Worm (Caenorhabditis elegans) whole organism, L4 larva: ENCODE measurements around the gene fbxa-181.

Experiments
- D1046.2 ChIP-seq: fragments of 200-800 bp; sonication (Bioruptor generic); IDR thresholded peaks from 2 replicates; pipeline ENCODE4 v1.3.6; 2022; ENCODE audit warnings: missing genetic modification characterization, missing compliant biosample characterization
- F10B5.3 ChIP-seq: sonication (generic microtip); optimal IDR thresholded peaks from 2 replicates; lab custom pipeline; 2016; ENCODE audit warnings: mild to moderate bottlenecking, missing genetic modification characterization, missing compliant biosample characterization
- F37D6.2 ChIP-seq: sonication (generic microtip); optimal IDR thresholded peaks from 2 replicates; lab custom pipeline; 2016; ENCODE audit warnings: mild to moderate bottlenecking, missing genetic modification characterization, missing compliant biosample characterization
- F44E2.7 ChIP-seq: fragments of 200-800 bp; sonication (Bioruptor generic); IDR thresholded peaks from 2 replicates; pipeline ENCODE4 v2.1.2; 2022; ENCODE audit warnings: missing genetic modification characterization, missing compliant biosample characterization
- F49E8.2 ChIP-seq: sonication (generic microtip); optimal IDR thresholded peaks from 2 replicates; lab custom pipeline; 2016; ENCODE audit warnings: missing compliant biosample characterization, mild to moderate bottlenecking, missing genetic modification characterization, borderline replicate concordance
- T20F7.1 ChIP-seq: fragments of 200-800 bp; sonication (Bioruptor generic); optimal IDR thresholded peaks from 2 replicates; lab custom pipeline; 2018; ENCODE audit warnings: mild to moderate bottlenecking, missing genetic modification characterization, missing compliant biosample characterization
- T26A8.4 ChIP-seq: fragments of 200-800 bp; sonication (Bioruptor generic); IDR thresholded peaks from 2 replicates; pipeline ENCODE4 v1.3.6; 2022; ENCODE audit warnings: missing genetic modification characterization, missing compliant biosample characterization
- ama-1 ChIP-seq: fragments of 150-350 bp; optimal IDR thresholded peaks from 2 replicates; lab custom pipeline; 2014; ENCODE audit warnings: inconsistent platforms, mixed read lengths
- ceh-20 ChIP-seq: fragments of 200-800 bp; sonication (Bioruptor generic); IDR thresholded peaks from 2 replicates; pipeline ENCODE4 v1.3.6; 2022; ENCODE audit warnings: missing genetic modification reagents, missing genetic modification characterization, missing compliant biosample characterization
- ces-1 ChIP-seq: fragments of 150-350 bp; sonication (generic microtip); optimal IDR thresholded peaks from 4 replicates; lab custom pipeline; 2014; ENCODE audit warnings: missing biosample characterization, missing genetic modification reagents, missing genetic modification characterization
- ctbp-1 ChIP-seq: fragments of 200-800 bp; sonication (Bioruptor generic); IDR thresholded peaks from 2 replicates; pipeline ENCODE4 v1.3.6; 2022; ENCODE audit warnings: missing genetic modification reagents, missing genetic modification characterization, missing compliant biosample characterization
- daf-12 ChIP-seq: fragments of 150-350 bp; optimal IDR thresholded peaks from 2 replicates; lab custom pipeline; 2014; ENCODE audit warnings: missing biosample characterization, missing genetic modification reagents, missing genetic modification characterization
- daf-16 ChIP-seq, 3 experiments: sonication (generic microtip); optimal IDR thresholded peaks; 2 replicates each; lab custom pipeline; 2016 to 2017; ENCODE audit warnings: missing genetic modification characterization in 3 of 3, missing genetic modification reagents in 3 of 3, mild to moderate bottlenecking in 2 of 3, missing compliant biosample characterization in 2 of 3, missing biosample characterization in 1 of 3, moderate library complexity in 1 of 3
- daf-8 ChIP-seq: fragments of 200-800 bp; sonication (Bioruptor generic); IDR thresholded peaks from 2 replicates; pipeline ENCODE4 v1.3.6; 2022; ENCODE audit warnings: missing genetic modification characterization, missing compliant biosample characterization
- dmd-6 ChIP-seq: fragments of 200-800 bp; sonication (Bioruptor generic); IDR thresholded peaks from 2 replicates; pipeline ENCODE4 v1.3.6; 2022; ENCODE audit warnings: missing genetic modification reagents, missing genetic modification characterization, missing compliant biosample characterization
- dmd-8 ChIP-seq: fragments of 200-800 bp; sonication (Bioruptor generic); IDR thresholded peaks from 2 replicates; pipeline ENCODE4 v1.3.6; 2022; ENCODE audit warnings: missing genetic modification characterization, missing compliant biosample characterization
- dpl-1 ChIP-seq: fragments of 150-350 bp; optimal IDR thresholded peaks from 2 replicates; lab custom pipeline; 2014; ENCODE audit warnings: missing biosample characterization, missing genetic modification reagents, missing genetic modification characterization
- dve-1 ChIP-seq: sonication (generic microtip); optimal IDR thresholded peaks from 2 replicates; lab custom pipeline; 2017; ENCODE audit warnings: antibody characterized with exemption, mild to moderate bottlenecking, missing genetic modification characterization, missing compliant biosample characterization; ENCODE audit not compliant: insufficient read depth
- egl-27 ChIP-seq: sonication (generic microtip); optimal IDR thresholded peaks from 3 replicates; lab custom pipeline; 2017; ENCODE audit warnings: missing biosample characterization, missing genetic modification reagents, missing genetic modification characterization
- fkh-10 ChIP-seq: fragments of 150-350 bp; optimal IDR thresholded peaks from 2 replicates; lab custom pipeline; 2014; ENCODE audit warnings: missing biosample characterization, missing genetic modification reagents, missing genetic modification characterization
- hlh-11 ChIP-seq: fragments of 200-800 bp; sonication (Bioruptor generic); optimal IDR thresholded peaks from 2 replicates; lab custom pipeline; 2018; ENCODE audit warnings: mild to moderate bottlenecking, missing genetic modification characterization, missing compliant biosample characterization
- hlh-30 ChIP-seq: sonication (generic microtip); optimal IDR thresholded peaks from 2 replicates; lab custom pipeline; 2017; ENCODE audit warnings: antibody characterized with exemption, mild to moderate bottlenecking, missing genetic modification characterization, missing compliant biosample characterization; ENCODE audit not compliant: insufficient read depth
- lim-7 ChIP-seq: fragments of 200-800 bp; sonication (Bioruptor generic); IDR thresholded peaks from 2 replicates; pipeline ENCODE4 v1.3.6; 2022; ENCODE audit warnings: missing genetic modification characterization, missing compliant biosample characterization
- lin-13 ChIP-seq: fragments of 150-350 bp; optimal IDR thresholded peaks from 2 replicates; lab custom pipeline; 2014; ENCODE audit warnings: missing biosample characterization, missing genetic modification reagents, missing genetic modification characterization
- lin-29 ChIP-seq: fragments of 200-800 bp; sonication (Bioruptor generic); IDR thresholded peaks from 2 replicates; pipeline ENCODE4 v1.3.6; 2022; ENCODE audit warnings: missing genetic modification reagents, missing genetic modification characterization, missing compliant biosample characterization
- lin-38 ChIP-seq: fragments of 200-800 bp; sonication (Bioruptor generic); IDR thresholded peaks from 2 replicates; pipeline ENCODE4 v1.3.6; 2022; ENCODE audit warnings: missing genetic modification reagents, missing genetic modification characterization, missing compliant biosample characterization
- lin-39 ChIP-seq: fragments of 150-350 bp; optimal IDR thresholded peaks from 2 replicates; lab custom pipeline; 2014; ENCODE audit warnings: missing biosample characterization, missing genetic modification reagents, missing genetic modification characterization
- lsy-2 ChIP-seq, 2 experiments: fragments of 150-350 bp in 1 of 2; sonication (generic microtip) in 1 of 2; optimal IDR thresholded peaks; 2 replicates each; lab custom pipeline; 2014 to 2017; ENCODE audit warnings: missing biosample characterization in 2 of 2, missing genetic modification characterization in 2 of 2
- madf-9 ChIP-seq: fragments of 200-800 bp; sonication (Bioruptor generic); conservative IDR thresholded peaks from 2 replicates; pipeline ENCODE4 v1.3.6; 2022; ENCODE audit warnings: missing genetic modification reagents, missing genetic modification characterization, missing compliant biosample characterization
- mdl-1 ChIP-seq, 2 experiments: fragments of 150-350 bp in 1 of 2; sonication (generic microtip) in 1 of 2; optimal IDR thresholded peaks; 2 replicates each; lab custom pipeline; 2014 to 2017; ENCODE audit warnings: missing biosample characterization in 2 of 2, missing genetic modification characterization in 2 of 2
- mep-1 ChIP-seq: fragments of 150-350 bp; sonication (generic microtip); optimal IDR thresholded peaks from 3 replicates; lab custom pipeline; 2014; ENCODE audit warnings: missing biosample characterization, missing genetic modification characterization
- mes-2 ChIP-seq: sonication (generic microtip); optimal IDR thresholded peaks from 2 replicates; lab custom pipeline; 2016; ENCODE audit warnings: missing genotype, mild to moderate bottlenecking, missing genetic modification characterization, missing compliant biosample characterization; ENCODE audit not compliant: poor library complexity, severe bottlenecking
- nhr-11 ChIP-seq: fragments of 150-350 bp; optimal IDR thresholded peaks from 2 replicates; lab custom pipeline; 2014; ENCODE audit warnings: missing biosample characterization, missing genetic modification characterization
- nhr-25 ChIP-seq: sonication (generic microtip); optimal IDR thresholded peaks from 2 replicates; lab custom pipeline; 2017; ENCODE audit warnings: missing genetic modification characterization, mild to moderate bottlenecking, missing compliant biosample characterization, antibody characterized with exemption, moderate library complexity, borderline replicate concordance; ENCODE audit not compliant: insufficient read depth
- nhr-28 ChIP-seq: fragments of 150-350 bp; optimal IDR thresholded peaks from 2 replicates; lab custom pipeline; 2014; ENCODE audit warnings: missing biosample characterization, missing genetic modification characterization
- nhr-6 ChIP-seq: fragments of 150-350 bp; optimal IDR thresholded peaks from 2 replicates; lab custom pipeline; 2014; ENCODE audit warnings: missing biosample characterization, missing genetic modification characterization
- pha-4 ChIP-seq, 2 experiments: fragments of 150-350 bp in 1 of 2; fragments of 200-800 bp in 1 of 2; sonication (Bioruptor generic) in 1 of 2; IDR thresholded peaks in 1 of 2; optimal IDR thresholded peaks in 1 of 2; 2 replicates each; pipeline versions ENCODE4 v1.3.6 to Lab custom; 2014 to 2022; ENCODE audit warnings: missing genetic modification characterization in 2 of 2, missing genetic modification reagents in 2 of 2, missing biosample characterization in 1 of 2, missing compliant biosample characterization in 1 of 2
- php-3 ChIP-seq: fragments of 200-800 bp; sonication (Bioruptor generic); IDR thresholded peaks from 2 replicates; pipeline ENCODE4 v1.3.6; 2022; ENCODE audit warnings: missing genetic modification reagents, missing genetic modification characterization, missing compliant biosample characterization
- pqm-1 ChIP-seq: sonication (generic microtip); optimal IDR thresholded peaks from 2 replicates; lab custom pipeline; 2017; ENCODE audit warnings: missing biosample characterization, missing genetic modification characterization
- rbr-2 ChIP-seq: sonication (generic microtip); optimal IDR thresholded peaks from 2 replicates; lab custom pipeline; 2016; ENCODE audit warnings: missing genotype, missing genetic modification characterization, missing compliant biosample characterization
- saeg-2 ChIP-seq: fragments of 200-800 bp; sonication (Bioruptor generic); IDR thresholded peaks from 2 replicates; pipeline ENCODE4 v1.3.6; 2022; ENCODE audit warnings: missing genetic modification reagents, missing genetic modification characterization, missing compliant biosample characterization
- snpc-1.2 ChIP-seq: fragments of 200-800 bp; sonication (Bioruptor generic); IDR thresholded peaks from 2 replicates; pipeline ENCODE4 v1.3.6; 2022; ENCODE audit warnings: missing genetic modification reagents, missing genetic modification characterization, missing compliant biosample characterization
- spr-1 ChIP-seq: sonication (generic microtip); optimal IDR thresholded peaks from 2 replicates; lab custom pipeline; 2016; ENCODE audit warnings: mild to moderate bottlenecking, missing genetic modification characterization, missing compliant biosample characterization
- tra-1 ChIP-seq: fragments of 200-800 bp; sonication (Bioruptor generic); IDR thresholded peaks from 2 replicates; pipeline ENCODE4 v1.3.6; 2022; ENCODE audit warnings: missing genetic modification reagents, missing genetic modification characterization, missing compliant biosample characterization
- unc-130 ChIP-seq: sonication (generic microtip); optimal IDR thresholded peaks from 2 replicates; lab custom pipeline; 2016; ENCODE audit warnings: missing genetic modification reagents, missing genetic modification characterization, missing compliant biosample characterization
- zag-1 ChIP-seq: fragments of 150-350 bp; optimal IDR thresholded peaks from 2 replicates; lab custom pipeline; 2014; ENCODE audit warnings: missing biosample characterization, missing genetic modification characterization
- zfp-3 ChIP-seq: fragments of 200-800 bp; sonication (Bioruptor generic); conservative IDR thresholded peaks from 2 replicates; pipeline ENCODE4 v1.3.6; 2022; ENCODE audit warnings: missing genetic modification reagents, missing genetic modification characterization, missing compliant biosample characterization
- zip-11 ChIP-seq: fragments of 200-800 bp; sonication (Bioruptor generic); IDR thresholded peaks from 2 replicates; pipeline ENCODE4 v1.3.6; 2022; ENCODE audit warnings: missing genetic modification characterization, missing compliant biosample characterization

The fbxa-181 gene

DNA sequence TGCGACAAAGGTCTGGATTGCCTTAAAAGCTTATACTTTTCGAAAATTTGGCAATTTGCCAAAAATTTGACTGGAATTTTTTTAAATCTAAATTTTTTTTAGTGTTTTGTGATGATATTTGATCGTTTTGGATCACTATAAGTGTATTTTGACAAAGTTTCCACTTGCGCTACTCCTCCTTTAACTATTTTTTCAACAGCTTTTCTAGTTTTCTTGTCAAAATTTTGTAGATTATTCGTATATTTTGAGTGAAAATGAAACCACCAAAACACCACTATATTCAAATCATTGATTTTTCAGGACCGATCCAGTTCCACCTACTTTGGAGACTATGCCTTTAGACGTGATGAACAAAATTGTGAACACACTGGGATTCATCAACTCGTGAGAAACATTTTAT is at the start of gene fbxa-181:
TSS of gene fbxa-181 (plus strand) at position 301 of the 400 bp plus-strand sequence.
- TF ChIP-seq nhr-25 (tag; lab: Kevin White, UChicago) (no peak), zag-1 (tag; lab: Kevin White, UChicago) (no peak), lin-39 (tag; lab: Kevin White, UChicago) (no peak), daf-12 (tag; lab: Kevin White, UChicago) (no peak), dmd-8 (GFP tag; lab: Robert Waterston, UW) (no peak), ama-1 (lab: Kevin White, UChicago) (no peak), mdl-1 (tag; optimal IDR thresholded peaks at IDR 0.05; lab: Kevin White, UChicago) (no peak), daf-8 (no peak), ces-1 (GFP tag; lab: Kevin White, UChicago) (no peak), lim-7 (no peak), dpl-1 (no peak), lin-29 (GFP tag; lab: Robert Waterston, UW) (no peak), pha-4 (GFP tag; IDR thresholded peaks at IDR 0.05; lab: Robert Waterston, UW) (no peak), pha-4 (tag; optimal IDR thresholded peaks at IDR 0.05; lab: Kevin White, UChicago) (no peak), zip-11 (GFP tag; lab: Robert Waterston, UW) (no peak), tra-1 (GFP tag; lab: Robert Waterston, UW) (no peak)

DNA sequence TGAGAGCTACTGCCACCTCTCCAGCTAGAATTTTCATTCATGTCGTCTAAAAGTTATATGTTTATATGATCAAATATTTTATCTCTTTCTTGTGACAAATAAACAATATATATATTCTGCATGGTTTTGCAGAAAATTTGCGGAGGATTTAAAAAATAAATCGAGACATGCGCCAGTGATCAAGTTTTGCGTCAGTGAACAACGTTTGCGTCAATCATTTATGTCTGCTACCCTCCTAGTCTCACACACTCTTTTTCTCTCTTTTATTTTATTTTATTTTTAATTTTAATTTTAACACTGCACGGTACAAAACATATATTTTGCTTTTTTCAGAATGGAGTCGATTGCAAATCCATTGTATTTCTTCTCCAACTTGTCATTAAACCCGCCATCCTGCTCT is 47.1 kb upstream of the fbxa-181 start, which contains the start of the genes tag-65 and ccz-1:
TSS of gene tag-65 (minus strand) at position 46 of the 400 bp plus-strand sequence.
TSS of gene ccz-1 (plus strand) at position 334 of the 400 bp plus-strand sequence.
- peak; percentile 81 for TF ChIP-seq dmd-6
- peak; percentile 80 for TF ChIP-seq fkh-10 (GFP tag; lab: Kevin White, UChicago)
- peak; percentile 73; the same call in 1 of the 2 replicates for TF ChIP-seq ctbp-1 (GFP tag; lab: Robert Waterston, UW)
- TF ChIP-seq egl-27 = no peak
- TF ChIP-seq hlh-11 (tag; lab: Kevin White, UChicago) = peak; percentile 73
- TF ChIP-seq F44E2.7 (GFP tag; lab: Robert Waterston, UW) = no peak
- TF ChIP-seq F49E8.2 (tag; lab: Kevin White, UChicago) = peak; percentile 72
- TF ChIP-seq snpc-1.2 (GFP tag; lab: Robert Waterston, UW) = peak; percentile 54; the same call in 1 of the 2 replicates
- peak; percentile 70; the same call in 1 of the 2 replicates for TF ChIP-seq ceh-20 (GFP tag; lab: Robert Waterston, UW)
- TF ChIP-seq D1046.2 = no peak
- TF ChIP-seq mes-2 (tag; lab: Kevin White, UChicago) = peak; percentile 90
- TF ChIP-seq dve-1 (tag; lab: Kevin White, UChicago) = peak; percentile 92
- peak; percentile 94 for TF ChIP-seq nhr-6 (tag; lab: Kevin White, UChicago)
- peak; percentile 49 for TF ChIP-seq nhr-28 (tag; lab: Kevin White, UChicago)
- TF ChIP-seq daf-16 (GFP tag; optimal IDR thresholded peaks at IDR 0.05; lab: Kevin White, UChicago) = peak; percentile 22 to 69
- TF ChIP-seq daf-16 (tag; optimal IDR thresholded peaks at IDR 0.05; lab: Kevin White, UChicago) = no peak
- no peak for TF ChIP-seq hlh-30 (tag; lab: Kevin White, UChicago)
- no peak for TF ChIP-seq pqm-1
- peak; percentile 40 for TF ChIP-seq lin-13 (GFP tag; lab: Kevin White, UChicago)
- TF ChIP-seq F37D6.2 (tag; lab: Kevin White, UChicago) = peak; percentile 76
- TF ChIP-seq saeg-2 (GFP tag; lab: Robert Waterston, UW) = no peak
- peak; percentile 87 for TF ChIP-seq dpl-1
- peak; percentile 38 for TF ChIP-seq nhr-11 (tag; lab: Kevin White, UChicago)
- peak; percentile 85 for TF ChIP-seq T20F7.1 (GFP tag; lab: Kevin White, UChicago)
- TF ChIP-seq F10B5.3 = peak; percentile 66
- peak in 1 of 2 experiments; percentile 27 for TF ChIP-seq mdl-1 (tag; optimal IDR thresholded peaks at IDR 0.05; lab: Kevin White, UChicago)
- TF ChIP-seq spr-1 (tag; lab: Kevin White, UChicago) = peak; percentile 54
- TF ChIP-seq mep-1 (tag; lab: Kevin White, UChicago) = peak; percentile 91
- TF ChIP-seq rbr-2 (tag; lab: Kevin White, UChicago) = peak; percentile 78
- no peak for TF ChIP-seq madf-9 (GFP tag; lab: Robert Waterston, UW)
- TF ChIP-seq T26A8.4 (GFP tag; lab: Robert Waterston, UW) = peak; percentile 87
- TF ChIP-seq lin-38 (GFP tag; lab: Robert Waterston, UW) = peak; percentile 90
- TF ChIP-seq unc-130 (GFP tag; lab: Kevin White, UChicago) = peak; percentile 62
- peak in 1 of 2 experiments; percentile 95 for TF ChIP-seq lsy-2 (tag; optimal IDR thresholded peaks at IDR 0.05; lab: Kevin White, UChicago)
- no peak for TF ChIP-seq php-3
- TF ChIP-seq pha-4 (GFP tag; IDR thresholded peaks at IDR 0.05; lab: Robert Waterston, UW) = peak; percentile 71
- TF ChIP-seq pha-4 (tag; optimal IDR thresholded peaks at IDR 0.05; lab: Kevin White, UChicago) = no peak
- TF ChIP-seq zfp-3 (GFP tag; lab: Robert Waterston, UW) = no peak
